Fruit fly (Drosophila melanogaster) whole organism, embryonic: ENCODE results near the gene Cyp311a1.

Experiments used
- CG12236 ChIP-seq: fragments of 200-800 bp; sonication (Bioruptor generic); optimal IDR thresholded peaks from 2 replicates; lab custom pipeline; 2016; ENCODE audit warnings: missing biosample characterization, missing genetic modification characterization
- CG15601 ChIP-seq: fragments of 200-800 bp; sonication (Bioruptor generic); optimal IDR thresholded peaks from 3 replicates; lab custom pipeline; 2019; ENCODE audit warnings: missing biosample characterization, mild to moderate bottlenecking, missing genetic modification characterization, moderate library complexity
- CG17328 ChIP-seq: fragments of 200-800 bp; sonication (Bioruptor generic); IDR thresholded peaks from 2 replicates; pipeline ENCODE4 v1.3.6; 2022; ENCODE audit warnings: missing biosample characterization, missing genetic modification characterization
- CG2712 ChIP-seq: fragments of 200-800 bp; optimal IDR thresholded peaks from 3 replicates; lab custom pipeline; 2019; ENCODE audit warnings: missing biosample characterization, mild to moderate bottlenecking, missing genetic modification characterization, moderate library complexity
- CG33213 ChIP-seq: fragments of 200-800 bp; sonication (Bioruptor generic); optimal IDR thresholded peaks from 3 replicates; lab custom pipeline; 2016; ENCODE audit warnings: missing biosample characterization, missing genetic modification characterization
- CG3847 ChIP-seq: fragments of 200-800 bp; sonication (Bioruptor generic); IDR thresholded peaks from 2 replicates; pipeline ENCODE4 v1.3.6; 2022; ENCODE audit warnings: missing biosample characterization, missing genetic modification characterization
- CG4617 ChIP-seq: fragments of 200-800 bp; sonication (Bioruptor generic); optimal IDR thresholded peaks from 3 replicates; lab custom pipeline; 2016; ENCODE audit warnings: missing biosample characterization, missing genetic modification characterization, borderline replicate concordance
- CG6791 ChIP-seq: fragments of 200-800 bp; sonication (Bioruptor generic); IDR thresholded peaks from 3 replicates; pipeline ENCODE4 v1.3.6; 2022; ENCODE audit warnings: missing biosample characterization, missing genetic modification characterization; ENCODE audit not compliant: partially characterized antibody
- CG8290 ChIP-seq, 3 experiments: fragments of 200-800 bp; sonication (Bioruptor generic); optimal IDR thresholded peaks; 2 replicates each; lab custom pipeline; 2016 to 2019; ENCODE audit warnings: missing biosample characterization in 3 of 3, missing genetic modification characterization in 3 of 3, mild to moderate bottlenecking in 2 of 3, moderate library complexity in 1 of 3
- CG8478 ChIP-seq: fragments of >200 bp; optimal IDR thresholded peaks from 2 replicates; lab custom pipeline; 2018
- CG8924 ChIP-seq: fragments of 200-800 bp; optimal IDR thresholded peaks from 3 replicates; lab custom pipeline; 2019; ENCODE audit warnings: missing biosample characterization, mild to moderate bottlenecking, missing genetic modification characterization, moderate library complexity
- CTCF ChIP-seq: fragments of 200-800 bp; sonication (Bioruptor generic); optimal IDR thresholded peaks from 2 replicates; lab custom pipeline; 2017; ENCODE audit warnings: missing biosample characterization, mild to moderate bottlenecking, missing genetic modification characterization, moderate library complexity
- Dref ChIP-seq: fragments of 200-800 bp; sonication (Bioruptor generic); IDR thresholded peaks from 2 replicates; pipeline ENCODE4 v1.3.6; 2022; ENCODE audit warnings: missing biosample characterization, missing genetic modification characterization
- E2f2 ChIP-seq: fragments of 200-800 bp; sonication (Bioruptor generic); IDR thresholded peaks from 2 replicates; pipeline ENCODE4 v1.3.6; 2022; ENCODE audit warnings: missing biosample characterization, missing genetic modification characterization
- Ets97D ChIP-seq: fragments of 200-800 bp; sonication (Bioruptor generic); optimal IDR thresholded peaks from 3 replicates; lab custom pipeline; 2016; ENCODE audit warnings: missing biosample characterization, missing genetic modification characterization
- Nf-YC ChIP-seq: fragments of 200-800 bp; optimal IDR thresholded peaks from 3 replicates; lab custom pipeline; 2019; ENCODE audit warnings: missing biosample characterization, mild to moderate bottlenecking, missing genetic modification characterization, moderate library complexity
- Opbp ChIP-seq: fragments of 200-800 bp; sonication (Bioruptor generic); IDR thresholded peaks from 3 replicates; pipeline ENCODE4 v1.3.6; 2022; ENCODE audit warnings: missing biosample characterization, missing genetic modification characterization; ENCODE audit not compliant: partially characterized antibody
- Sin3A ChIP-seq: fragments of >200 bp; optimal IDR thresholded peaks from 2 replicates; lab custom pipeline; 2018
- abd-A ChIP-seq: fragments of 200-800 bp; sonication (Bioruptor generic); optimal IDR thresholded peaks from 3 replicates; lab custom pipeline; 2019; ENCODE audit warnings: missing biosample characterization, mild to moderate bottlenecking, missing genetic modification characterization, moderate library complexity
- bbx ChIP-seq: fragments of 200-800 bp; sonication (Bioruptor generic); IDR thresholded peaks from 2 replicates; pipeline ENCODE4 v1.3.6; 2022; ENCODE audit warnings: missing biosample characterization, missing genetic modification characterization; ENCODE audit not compliant: partially characterized antibody
- bowl ChIP-seq: fragments of 200-800 bp; sonication (Bioruptor generic); IDR thresholded peaks from 2 replicates; pipeline ENCODE4 v1.3.6; 2022; ENCODE audit warnings: missing biosample characterization, missing genetic modification characterization
- cas ChIP-seq: fragments of 200-800 bp; sonication (Bioruptor generic); IDR thresholded peaks from 2 replicates; pipeline ENCODE4 v1.3.6; 2022; ENCODE audit warnings: missing biosample characterization, missing genetic modification characterization
- crp ChIP-seq, 2 experiments: fragments of 200-800 bp; sonication (Bioruptor generic); optimal IDR thresholded peaks; 2 replicates in 1 of 2; 3 replicates in 1 of 2; lab custom pipeline; 2017; ENCODE audit warnings: missing biosample characterization in 2 of 2, missing genetic modification characterization in 2 of 2, mild to moderate bottlenecking in 1 of 2, moderate library complexity in 1 of 2
- emc ChIP-seq: fragments of 200-800 bp; sonication (Bioruptor generic); optimal IDR thresholded peaks from 2 replicates; lab custom pipeline; 2016; ENCODE audit warnings: missing biosample characterization, missing genetic modification characterization
- exex ChIP-seq: fragments of 200-800 bp; sonication (Bioruptor generic); optimal IDR thresholded peaks from 4 replicates; lab custom pipeline; 2018; ENCODE audit warnings: missing biosample characterization, mild to moderate bottlenecking, missing genetic modification characterization, moderate library complexity
- gfzf ChIP-seq: fragments of 200-800 bp; sonication (Bioruptor generic); optimal IDR thresholded peaks from 2 replicates; lab custom pipeline; 2016; ENCODE audit warnings: missing biosample characterization, mild to moderate bottlenecking, missing genetic modification characterization, moderate library complexity
- hbn ChIP-seq: fragments of 200-800 bp; sonication (Bioruptor generic); IDR thresholded peaks from 2 replicates; pipeline ENCODE4 v1.3.6; 2022; ENCODE audit warnings: missing biosample characterization, missing genetic modification characterization; ENCODE audit not compliant: partially characterized antibody
- lilli ChIP-seq: fragments of 200-800 bp; sonication (Bioruptor generic); optimal IDR thresholded peaks from 3 replicates; lab custom pipeline; 2016; ENCODE audit warnings: missing biosample characterization, missing genetic modification characterization
- nerfin-2 ChIP-seq: fragments of 200-800 bp; sonication (Bioruptor generic); IDR thresholded peaks from 2 replicates; pipeline ENCODE4 v1.3.6; 2022; ENCODE audit warnings: missing biosample characterization, missing genetic modification characterization; ENCODE audit not compliant: partially characterized antibody
- nmo ChIP-seq: fragments of 200-800 bp; sonication (Bioruptor generic); optimal IDR thresholded peaks from 2 replicates; lab custom pipeline; 2018; ENCODE audit warnings: missing biosample characterization, mild to moderate bottlenecking, missing genetic modification characterization, moderate library complexity
- pzg ChIP-seq: fragments of 200-800 bp; sonication (Bioruptor generic); optimal IDR thresholded peaks from 3 replicates; lab custom pipeline; 2018; ENCODE audit warnings: missing biosample characterization, mild to moderate bottlenecking, missing genetic modification characterization, moderate library complexity
- sens ChIP-seq: fragments of 200-800 bp; sonication (Bioruptor generic); peaks from one replicate; lab custom pipeline; 2016; ENCODE audit warnings: missing biosample characterization, missing genetic modification characterization
- stwl ChIP-seq: fragments of 200-800 bp; sonication (Bioruptor generic); optimal IDR thresholded peaks from 3 replicates; lab custom pipeline; 2018; ENCODE audit warnings: missing biosample characterization, mild to moderate bottlenecking, missing genetic modification characterization, moderate library complexity
- sug ChIP-seq: fragments of 200-800 bp; optimal IDR thresholded peaks from 2 replicates; lab custom pipeline; 2019; ENCODE audit warnings: missing biosample characterization, mild to moderate bottlenecking, missing genetic modification characterization, moderate library complexity
- trh ChIP-seq: fragments of 200-800 bp; sonication (Bioruptor generic); optimal IDR thresholded peaks from 2 replicates; lab custom pipeline; 2016; ENCODE audit warnings: missing biosample characterization, missing genetic modification characterization
- unc-4 ChIP-seq: fragments of 200-800 bp; sonication (Bioruptor generic); IDR thresholded peaks from 2 replicates; pipeline ENCODE4 v1.3.6; 2022; ENCODE audit warnings: missing biosample characterization, missing genetic modification characterization; ENCODE audit not compliant: partially characterized antibody
- zf30C ChIP-seq: fragments of 200-800 bp; sonication (Bioruptor generic); optimal IDR thresholded peaks from 3 replicates; lab custom pipeline; 2018; ENCODE audit warnings: missing biosample characterization, mild to moderate bottlenecking, missing genetic modification characterization

Cyp311a1 gene

dm6 chrX:12012149-12013097 is 18.8 kb downstream of the Cyp311a1 start, which contains the start of the genes CG1492 and regucalcin (continued):
- TF ChIP-seq unc-4 (GFP tag; lab: Robert Waterston, UW) (peak; percentile 46; the same call in 1 of the 2 replicates), CG8290 (GFP tag; optimal IDR thresholded peaks at IDR 0.05; lab: Kevin White, UChicago) (peak; percentile 32), CG8290 (tag; optimal IDR thresholded peaks at IDR 0.05; lab: Kevin White, UChicago) (peak in 1 of 2 experiments; percentile 14), zf30C (GFP tag; lab: Kevin White, UChicago) (no peak), CG2712 (tag; lab: Kevin White, UChicago) (peak; percentile 12), gfzf (GFP tag; lab: Kevin White, UChicago) (peak; percentile 41), CTCF (GFP tag; lab: Kevin White, UChicago) (peak; percentile 4), CG8924 (tag; lab: Kevin White, UChicago) (peak; percentile 38), E2f2 (GFP tag; lab: Robert Waterston, UW) (peak; percentile 96), Ets97D (GFP tag; lab: Kevin White, UChicago) (peak; percentile 39), Sin3A (peak; percentile 44), lilli (GFP tag; lab: Kevin White, UChicago) (peak; percentile 14), Dref (GFP tag; lab: Robert Waterston, UW) (peak; percentile 85), hbn (GFP tag; lab: Robert Waterston, UW) (0 out of 2 replicates have a peak, but pooled peaks have one; percentile 22), CG8478 (no peak), bowl (GFP tag; lab: Robert Waterston, UW) (no peak), nmo (GFP tag; lab: Kevin White, UChicago) (peak; percentile 21), pzg (GFP tag; lab: Kevin White, UChicago) (peak; percentile 85), CG12236 (GFP tag; lab: Kevin White, UChicago) (no peak), abd-A (tag; lab: Kevin White, UChicago) (peak; percentile 72), crp (GFP tag; optimal IDR thresholded peaks at IDR 0.05; lab: Kevin White, UChicago) (peak; percentile 67 to 94), nerfin-2 (GFP tag; lab: Robert Waterston, UW) (0 out of 2 replicates have a peak, but pooled peaks have one; percentile 15), CG3847 (GFP tag; lab: Robert Waterston, UW) (peak; percentile 62), bbx (GFP tag; lab: Robert Waterston, UW) (peak; percentile 32; the same call in 1 of the 2 replicates), CG15601 (no peak), trh (GFP tag; lab: Kevin White, UChicago) (no peak), CG6791 (GFP tag; lab: Robert Waterston, UW) (0 out of 3 replicates have a peak, but pooled peaks have one; percentile 22), Nf-YC (peak; percentile 10), sens (GFP tag; lab: Kevin White, UChicago) (peak; percentile 7), CG17328 (GFP tag; lab: Robert Waterston, UW) (no peak), stwl (tag; lab: Kevin White, UChicago) (peak; percentile 56), cas (GFP tag; lab: Robert Waterston, UW) (no peak), CG4617 (GFP tag; lab: Kevin White, UChicago) (peak; percentile 17), exex (tag; lab: Kevin White, UChicago) (peak; percentile 21), emc (GFP tag; lab: Kevin White, UChicago) (no peak), CG33213 (GFP tag; lab: Kevin White, UChicago) (peak; percentile 13), Opbp (peak; percentile 53; the same call in 1 of the 3 replicates), sug (tag; lab: Kevin White, UChicago) (peak; percentile 56)
- TF ChIP-seq, all 482 proteins: peak for 76
